Fruit fly (Drosophila melanogaster) whole organism, embryonic: ENCODE measurements around the gene CG11695.
A peak's percentile ranks its signal among the peaks of the same experiment; 100 is the strongest.

Experiments
- Ada2b ChIP-seq: fragments of 200-800 bp; sonication (Bioruptor generic); IDR thresholded peaks from 2 replicates; pipeline ENCODE4 v1.3.6; 2022; ENCODE audit warnings: missing biosample characterization, missing genetic modification characterization
- Adf1 ChIP-seq: fragments of 200-800 bp; sonication (Bioruptor generic); IDR thresholded peaks from 2 replicates; pipeline ENCODE4 v1.3.6; 2022; ENCODE audit warnings: missing biosample characterization, missing genetic modification characterization
- Aef1 ChIP-seq: fragments of 200-800 bp; sonication (Bioruptor generic); IDR thresholded peaks from 3 replicates; pipeline ENCODE4 v1.3.6; 2022; ENCODE audit warnings: missing biosample characterization, missing genetic modification characterization
- Atf3 ChIP-seq: fragments of 200-800 bp; sonication (Bioruptor generic); optimal IDR thresholded peaks from 3 replicates; lab custom pipeline; 2016; ENCODE audit warnings: missing biosample characterization, missing genetic modification characterization
- Bdp1 ChIP-seq: fragments of 200-800 bp; sonication (Bioruptor generic); optimal IDR thresholded peaks from 3 replicates; lab custom pipeline; 2016; ENCODE audit warnings: missing biosample characterization, missing genetic modification characterization
- CG11093 ChIP-seq: fragments of 200-800 bp; sonication (Bioruptor generic); IDR thresholded peaks from 3 replicates; pipeline ENCODE4 v1.3.6; 2022; ENCODE audit warnings: missing biosample characterization, missing genetic modification characterization
- CG11247 ChIP-seq: fragments of 200-800 bp; sonication (Bioruptor generic); IDR thresholded peaks from 2 replicates; pipeline ENCODE4 v1.3.6; 2022; ENCODE audit warnings: missing biosample characterization, missing genetic modification characterization
- CG13123 ChIP-seq: fragments of 200-800 bp; sonication (Bioruptor generic); optimal IDR thresholded peaks from 2 replicates; lab custom pipeline; 2016; ENCODE audit warnings: missing biosample characterization, missing genetic modification characterization
- CG15696 ChIP-seq: fragments of 200-800 bp; sonication (Bioruptor generic); optimal IDR thresholded peaks from 2 replicates; lab custom pipeline; 2019; ENCODE audit warnings: missing biosample characterization, mild to moderate bottlenecking, missing genetic modification characterization, moderate library complexity
- CG17361 ChIP-seq: fragments of 200-800 bp; sonication (Bioruptor generic); IDR thresholded peaks from 3 replicates; pipeline ENCODE4 v1.3.6; 2022; ENCODE audit warnings: missing biosample characterization, missing genetic modification characterization
- CG2120 ChIP-seq: fragments of 200-800 bp; sonication (Bioruptor generic); optimal IDR thresholded peaks from 3 replicates; lab custom pipeline; 2016; ENCODE audit warnings: missing biosample characterization, missing genetic modification characterization
- CG2875 ChIP-seq: fragments of 200-800 bp; sonication (Bioruptor generic); optimal IDR thresholded peaks from 2 replicates; lab custom pipeline; 2017; ENCODE audit warnings: missing biosample characterization, mild to moderate bottlenecking, missing genetic modification characterization, missing genetic modification reagents
- CG3163 ChIP-seq: fragments of 200-800 bp; sonication (Bioruptor generic); optimal IDR thresholded peaks from 3 replicates; lab custom pipeline; 2016; ENCODE audit warnings: missing biosample characterization, missing genetic modification characterization
- CG32767 ChIP-seq: fragments of 200-800 bp; sonication (Bioruptor generic); IDR thresholded peaks from 2 replicates; pipeline ENCODE4 v1.3.6; 2022; ENCODE audit warnings: missing biosample characterization, missing genetic modification characterization
- CG33213 ChIP-seq: fragments of 200-800 bp; sonication (Bioruptor generic); optimal IDR thresholded peaks from 3 replicates; lab custom pipeline; 2016; ENCODE audit warnings: missing biosample characterization, missing genetic modification characterization
- CG3847 ChIP-seq: fragments of 200-800 bp; sonication (Bioruptor generic); IDR thresholded peaks from 2 replicates; pipeline ENCODE4 v1.3.6; 2022; ENCODE audit warnings: missing biosample characterization, missing genetic modification characterization
- CG4282 ChIP-seq: fragments of 200-800 bp; sonication (Bioruptor generic); optimal IDR thresholded peaks from 2 replicates; lab custom pipeline; 2016; ENCODE audit warnings: missing biosample characterization, missing genetic modification characterization
- CG43689 ChIP-seq: fragments of 200-800 bp; sonication (Bioruptor generic); IDR thresholded peaks from 2 replicates; pipeline ENCODE4 v1.3.6; 2022; ENCODE audit warnings: missing biosample characterization, missing genetic modification characterization
- CG4617 ChIP-seq: fragments of 200-800 bp; sonication (Bioruptor generic); optimal IDR thresholded peaks from 3 replicates; lab custom pipeline; 2016; ENCODE audit warnings: missing biosample characterization, missing genetic modification characterization, borderline replicate concordance
- CG6254 ChIP-seq: fragments of 200-800 bp; sonication (Bioruptor generic); optimal IDR thresholded peaks from 3 replicates; lab custom pipeline; 2017; ENCODE audit warnings: mild to moderate bottlenecking, missing biosample characterization, missing genetic modification reagents, missing genetic modification characterization
- CG6791 ChIP-seq: fragments of 200-800 bp; sonication (Bioruptor generic); IDR thresholded peaks from 3 replicates; pipeline ENCODE4 v1.3.6; 2022; ENCODE audit warnings: missing biosample characterization, missing genetic modification characterization; ENCODE audit not compliant: partially characterized antibody
- CG9437 ChIP-seq: fragments of 200-800 bp; sonication (Bioruptor generic); optimal IDR thresholded peaks from 2 replicates; lab custom pipeline; 2018; ENCODE audit warnings: missing biosample characterization, mild to moderate bottlenecking, missing genetic modification characterization
- CG9727 ChIP-seq: fragments of 200-800 bp; sonication (Bioruptor generic); optimal IDR thresholded peaks from 3 replicates; lab custom pipeline; 2017; ENCODE audit warnings: missing biosample characterization, mild to moderate bottlenecking, missing genetic modification characterization
- Chrac-16 ChIP-seq: fragments of 200-800 bp; sonication (Bioruptor generic); optimal IDR thresholded peaks from 3 replicates; lab custom pipeline; 2016; ENCODE audit warnings: missing biosample characterization, missing genetic modification characterization
- CoRest ChIP-seq: fragments of 200-800 bp; sonication (Bioruptor generic); optimal IDR thresholded peaks from 3 replicates; lab custom pipeline; 2018; ENCODE audit warnings: missing biosample characterization, mild to moderate bottlenecking, missing genetic modification characterization, moderate library complexity
- CrebB ChIP-seq: fragments of 200-800 bp; sonication (Bioruptor generic); optimal IDR thresholded peaks from 3 replicates; lab custom pipeline; 2018; ENCODE audit warnings: missing biosample characterization, mild to moderate bottlenecking, missing genetic modification characterization
- E2f2 ChIP-seq: fragments of 200-800 bp; sonication (Bioruptor generic); IDR thresholded peaks from 2 replicates; pipeline ENCODE4 v1.3.6; 2022; ENCODE audit warnings: missing biosample characterization, missing genetic modification characterization
- H2.0 ChIP-seq: fragments of 200-800 bp; sonication (Bioruptor generic); IDR thresholded peaks from 2 replicates; pipeline ENCODE4 v1.3.6; 2022; ENCODE audit warnings: missing biosample characterization, missing genetic modification characterization
- Lhr ChIP-seq: fragments of 200-800 bp; sonication (Bioruptor generic); optimal IDR thresholded peaks from 3 replicates; lab custom pipeline; 2017; ENCODE audit warnings: mild to moderate bottlenecking, missing biosample characterization, missing genetic modification reagents, missing genetic modification characterization
- Opbp ChIP-seq: fragments of 200-800 bp; sonication (Bioruptor generic); IDR thresholded peaks from 3 replicates; pipeline ENCODE4 v1.3.6; 2022; ENCODE audit warnings: missing biosample characterization, missing genetic modification characterization; ENCODE audit not compliant: partially characterized antibody
- Rfx ChIP-seq: fragments of 200-800 bp; sonication (Bioruptor generic); IDR thresholded peaks from 2 replicates; pipeline ENCODE4 v1.3.6; 2022; ENCODE audit warnings: missing biosample characterization, missing genetic modification characterization
- Side ChIP-seq: fragments of 200-800 bp; sonication (Bioruptor generic); optimal IDR thresholded peaks from 2 replicates; lab custom pipeline; 2016; ENCODE audit warnings: missing biosample characterization, missing genetic modification characterization
- Xbp1 ChIP-seq: fragments of 200-800 bp; sonication (Bioruptor generic); optimal IDR thresholded peaks from 3 replicates; lab custom pipeline; 2016; ENCODE audit warnings: missing biosample characterization, mild to moderate bottlenecking, missing genetic modification characterization
- ab ChIP-seq: fragments of 200-800 bp; sonication (Bioruptor generic); optimal IDR thresholded peaks from 2 replicates; lab custom pipeline; 2016; ENCODE audit warnings: missing biosample characterization, missing genetic modification characterization
- abd-A ChIP-seq: fragments of 200-800 bp; sonication (Bioruptor generic); optimal IDR thresholded peaks from 3 replicates; lab custom pipeline; 2019; ENCODE audit warnings: missing biosample characterization, mild to moderate bottlenecking, missing genetic modification characterization, moderate library complexity
- ac ChIP-seq: fragments of 200-800 bp; sonication (Bioruptor generic); optimal IDR thresholded peaks from 3 replicates; lab custom pipeline; 2017; ENCODE audit warnings: missing biosample characterization, mild to moderate bottlenecking, missing genetic modification characterization
- bab2 ChIP-seq: fragments of 200-800 bp; sonication (Bioruptor generic); optimal IDR thresholded peaks from 2 replicates; lab custom pipeline; 2016; ENCODE audit warnings: missing biosample characterization, missing genetic modification characterization
- cato ChIP-seq: fragments of 200-800 bp; sonication (Bioruptor generic); optimal IDR thresholded peaks from 2 replicates; lab custom pipeline; 2016; ENCODE audit warnings: missing biosample characterization, missing genetic modification characterization, borderline replicate concordance
- cg ChIP-seq: fragments of 200-800 bp; sonication (Bioruptor generic); optimal IDR thresholded peaks from 3 replicates; lab custom pipeline; 2019; ENCODE audit warnings: missing biosample characterization, mild to moderate bottlenecking, missing genetic modification characterization, moderate library complexity
- dati ChIP-seq: fragments of 200-800 bp; sonication (Bioruptor generic); IDR thresholded peaks from 2 replicates; pipeline ENCODE4 v1.3.6; 2022; ENCODE audit warnings: missing biosample characterization, missing genetic modification characterization
- grn ChIP-seq: fragments of 200-800 bp; sonication (Bioruptor generic); optimal IDR thresholded peaks from 3 replicates; lab custom pipeline; 2017; ENCODE audit warnings: missing biosample characterization, missing genetic modification characterization
- gro ChIP-seq: fragments of 200-800 bp; sonication (Bioruptor generic); optimal IDR thresholded peaks from 2 replicates; lab custom pipeline; 2016; ENCODE audit warnings: missing biosample characterization, missing genetic modification characterization
- gsb-n ChIP-seq: fragments of 200-800 bp; sonication (Bioruptor generic); optimal IDR thresholded peaks from 3 replicates; lab custom pipeline; 2018; ENCODE audit warnings: missing biosample characterization, mild to moderate bottlenecking, missing genetic modification characterization
- tap ChIP-seq: fragments of 200-800 bp; optimal IDR thresholded peaks from 3 replicates; lab custom pipeline; 2019; ENCODE audit warnings: missing biosample characterization, mild to moderate bottlenecking, missing genetic modification characterization, moderate library complexity
- tgo ChIP-seq: fragments of 200-800 bp; sonication (Bioruptor generic); IDR thresholded peaks from 3 replicates; pipeline ENCODE4 v1.3.6; 2022; ENCODE audit warnings: missing biosample characterization, missing genetic modification characterization
- tna ChIP-seq: fragments of 200-800 bp; sonication (Bioruptor generic); IDR thresholded peaks from 2 replicates; pipeline ENCODE4 v1.3.6; 2022; ENCODE audit warnings: missing biosample characterization, missing genetic modification characterization; ENCODE audit not compliant: partially characterized antibody
- twi ChIP-seq: fragments of 200-800 bp; optimal IDR thresholded peaks from 2 replicates; lab custom pipeline; 2019; ENCODE audit warnings: missing biosample characterization, mild to moderate bottlenecking, missing genetic modification characterization, moderate library complexity
- vfl ChIP-seq: fragments of 200-800 bp; sonication (Bioruptor generic); optimal IDR thresholded peaks from 2 replicates; lab custom pipeline; 2016; ENCODE audit warnings: missing biosample characterization, missing genetic modification characterization
- vnd ChIP-seq: fragments of 200-800 bp; sonication (Bioruptor generic); IDR thresholded peaks from 3 replicates; pipeline ENCODE4 v1.3.6; 2022; ENCODE audit warnings: missing biosample characterization, missing genetic modification characterization; ENCODE audit not compliant: partially characterized antibody
- z ChIP-seq: fragments of 200-800 bp; sonication (Bioruptor generic); IDR thresholded peaks from 3 replicates; pipeline ENCODE4 v1.3.6; 2022; ENCODE audit warnings: missing biosample characterization, missing genetic modification characterization

Gene CG11695

DNA sequence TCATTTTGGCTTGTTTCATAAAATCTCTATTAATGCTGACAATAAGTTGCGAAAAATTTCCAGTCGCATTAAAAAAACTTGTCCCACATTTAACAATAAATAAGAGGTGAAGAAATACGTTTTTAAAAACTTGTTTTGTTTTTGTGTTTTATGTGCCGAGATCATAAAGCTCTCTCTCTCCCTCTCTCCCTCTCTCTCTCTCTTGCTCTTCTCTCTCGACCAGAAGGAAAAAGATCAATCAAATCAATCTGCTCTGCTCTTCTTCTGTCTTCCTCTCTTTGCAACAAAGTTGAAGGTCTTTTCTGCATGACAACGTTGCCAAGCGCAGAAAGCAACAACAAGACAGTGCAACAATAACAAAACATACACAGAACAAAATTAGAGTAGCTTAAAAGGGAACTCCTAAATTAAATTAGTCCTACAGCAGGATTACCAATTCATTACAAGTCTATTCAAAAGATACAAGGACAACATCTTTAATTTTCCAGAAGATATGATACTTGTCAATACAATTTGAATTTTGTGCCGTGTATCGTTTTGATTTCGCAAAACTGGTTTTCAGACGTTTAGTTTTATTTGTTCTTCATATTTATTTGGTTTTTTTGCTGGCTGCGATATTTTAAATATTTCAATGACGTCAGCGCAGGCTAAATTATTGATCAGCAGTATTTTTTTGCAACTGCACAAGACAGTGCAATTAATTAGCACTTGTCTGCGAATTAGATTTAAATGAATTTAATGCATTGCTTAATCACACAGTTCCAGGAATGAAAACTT lies 46.2 kb downstream of the CG11695 start (continued):
- TF ChIP-seq Opbp (GFP tag; lab: Robert Waterston, UW), result no peak
- no peak for TF ChIP-seq CG6791 (GFP tag; lab: Robert Waterston, UW)
- no peak for TF ChIP-seq z (GFP tag; lab: Robert Waterston, UW)
- peak; percentile 74 for TF ChIP-seq tap (tag; lab: Kevin White, UChicago)
- TF ChIP-seq tgo (GFP tag; lab: Robert Waterston, UW), result peak; percentile 83
- TF ChIP-seq abd-A (tag; lab: Kevin White, UChicago), result no peak
- TF ChIP-seq CG4282 (GFP tag; lab: Kevin White, UChicago), result no peak
- TF ChIP-seq E2f2 (GFP tag; lab: Robert Waterston, UW), result peak; percentile 52; the same call in 1 of the 2 replicates
- peak; percentile 69 for TF ChIP-seq gro (GFP tag; lab: Kevin White, UChicago)
- peak; percentile 59 for TF ChIP-seq CG3163 (GFP tag; lab: Kevin White, UChicago)
- no peak for TF ChIP-seq twi (tag; lab: Kevin White, UChicago)
- TF ChIP-seq Ada2b (GFP tag; lab: Robert Waterston, UW), result peak; percentile 87
- TF ChIP-seq gsb-n (tag; lab: Kevin White, UChicago), result no peak
- TF ChIP-seq vfl, result peak; percentile 57
- TF ChIP-seq CG33213 (GFP tag; lab: Kevin White, UChicago), result peak; percentile 48
- no peak for TF ChIP-seq Side (GFP tag; lab: Kevin White, UChicago)
- TF ChIP-seq CrebB (tag; lab: Kevin White, UChicago), result peak; percentile 50
- TF ChIP-seq CG13123 (GFP tag; lab: Kevin White, UChicago), result peak; percentile 58
- peak; percentile 53 for TF ChIP-seq ab (GFP tag; lab: Kevin White, UChicago)
- TF ChIP-seq CG15696 (tag; lab: Kevin White, UChicago), result no peak
- peak; percentile 65 for TF ChIP-seq Chrac-16
- TF ChIP-seq CG43689 (GFP tag; lab: Robert Waterston, UW), result peak; percentile 59; the same call in 1 of the 2 replicates
- TF ChIP-seq dati (GFP tag; lab: Robert Waterston, UW), result no peak
- peak; percentile 77 for TF ChIP-seq bab2 (GFP tag; lab: Kevin White, UChicago)
- peak; percentile 81 for TF ChIP-seq Aef1 (GFP tag; lab: Robert Waterston, UW)
- peak; percentile 81 for TF ChIP-seq Xbp1 (GFP tag; lab: Kevin White, UChicago)
- peak; percentile 28 for TF ChIP-seq Bdp1 (GFP tag; lab: Kevin White, UChicago)
- no peak for TF ChIP-seq tna (GFP tag; lab: Robert Waterston, UW)
- TF ChIP-seq CoRest (tag; lab: Kevin White, UChicago), result peak; percentile 73
- TF ChIP-seq CG32767 (GFP tag; lab: Robert Waterston, UW), result peak; percentile 54
- no peak for TF ChIP-seq Lhr (GFP tag; lab: Kevin White, UChicago)
- TF ChIP-seq CG6254 (GFP tag; lab: Kevin White, UChicago), result no peak
- peak; percentile 62 for TF ChIP-seq CG9727
- no peak for TF ChIP-seq cg (GFP tag; lab: Kevin White, UChicago)
- TF ChIP-seq ac (GFP tag; lab: Kevin White, UChicago), result no peak
- TF ChIP-seq Rfx, result peak; percentile 87
- TF ChIP-seq Atf3, result peak; percentile 58
- no peak for TF ChIP-seq vnd (GFP tag; lab: Robert Waterston, UW)
- TF ChIP-seq CG17361 (GFP tag; lab: Robert Waterston, UW), result peak; percentile 65; the same call in 2 of the 3 replicates
- no peak for TF ChIP-seq Adf1 (GFP tag; lab: Robert Waterston, UW)
- TF ChIP-seq CG11093, result peak; percentile 23; the same call in 1 of the 3 replicates
- TF ChIP-seq CG2875, result no peak
- TF ChIP-seq CG4617, result no peak
- TF ChIP-seq CG9437 (GFP tag; lab: Kevin White, UChicago), result peak; percentile 54
- TF ChIP-seq CG11247 (GFP tag; lab: Robert Waterston, UW), result peak; percentile 62
- TF ChIP-seq cato (GFP tag; lab: Kevin White, UChicago), result peak; percentile 36
- TF ChIP-seq H2.0 (GFP tag; lab: Robert Waterston, UW), result peak; percentile 76
- peak; percentile 81 for TF ChIP-seq CG2120 (GFP tag; lab: Kevin White, UChicago)
- TF ChIP-seq CG3847, result peak; percentile 74
- TF ChIP-seq grn (GFP tag; lab: Kevin White, UChicago), result no peak
